Fruit fly (Drosophila melanogaster) whole organism, wandering third instar larva: ENCODE data around the gene CG42866.

Experiments used
- CG9705 ChIP-seq: fragments of 200-800 bp; sonication (Bioruptor generic); optimal IDR thresholded peaks from 2 replicates; lab custom pipeline; 2018; ENCODE audit warnings: missing biosample characterization, mild to moderate bottlenecking, missing genetic modification characterization
- CrebA ChIP-seq: fragments of 200-800 bp; sonication (Bioruptor generic); optimal IDR thresholded peaks from 2 replicates; lab custom pipeline; 2016; ENCODE audit warnings: missing biosample characterization, mild to moderate bottlenecking, missing genetic modification characterization, borderline replicate concordance
- Dif ChIP-seq: fragments of 200-275, 200-300 bp; sonication (Bioruptor generic); optimal IDR thresholded peaks from 2 replicates; lab custom pipeline; 2018; ENCODE audit warnings: missing biosample characterization, missing genetic modification characterization; ENCODE audit not compliant: partially characterized antibody
- HLH106 ChIP-seq: fragments of 200-800 bp; optimal IDR thresholded peaks from 3 replicates; lab custom pipeline; 2019; ENCODE audit warnings: missing biosample characterization, mild to moderate bottlenecking, missing genetic modification characterization, moderate library complexity
- Hnf4 ChIP-seq: fragments of 200-800 bp; sonication (Bioruptor generic); optimal IDR thresholded peaks from 2 replicates; lab custom pipeline; 2016; ENCODE audit warnings: missing biosample characterization, mild to moderate bottlenecking, missing genetic modification characterization
- Hr83 ChIP-seq: fragments of 200-300 bp; sonication (Bioruptor generic); optimal IDR thresholded peaks from 2 replicates; lab custom pipeline; 2016; ENCODE audit warnings: missing biosample characterization, mild to moderate bottlenecking, missing genetic modification characterization, moderate library complexity; ENCODE audit not compliant: poor library complexity, severe bottlenecking
- Jra ChIP-seq: sonication (Bioruptor generic); optimal IDR thresholded peaks from 2 replicates; lab custom pipeline; 2016; ENCODE audit warnings: missing biosample characterization, missing genetic modification characterization
- N ChIP-seq: fragments of >200 bp; optimal IDR thresholded peaks from 2 replicates; lab custom pipeline; 2018; ENCODE audit warnings: missing biosample characterization, missing external identifiers, missing genetic modification characterization
- Rel ChIP-seq, 2 experiments: fragments of 200-800 bp; sonication (Bioruptor generic) in 1 of 2; optimal IDR thresholded peaks; 2 replicates in 1 of 2; 3 replicates in 1 of 2; lab custom pipeline; 2016 to 2019; ENCODE audit warnings: mild to moderate bottlenecking in 2 of 2, missing biosample characterization in 2 of 2, missing genetic modification characterization in 2 of 2, moderate library complexity in 1 of 2
- Sp1 ChIP-seq: fragments of 200-800 bp; sonication (Bioruptor generic); optimal IDR thresholded peaks from 3 replicates; lab custom pipeline; 2019; ENCODE audit warnings: missing biosample characterization, mild to moderate bottlenecking, missing genetic modification characterization, moderate library complexity
- Vsx2 ChIP-seq: fragments of 200-300, 225-300 bp; sonication (Bioruptor generic); optimal IDR thresholded peaks from 2 replicates; lab custom pipeline; 2018; ENCODE audit warnings: missing biosample characterization, missing genetic modification characterization; ENCODE audit not compliant: partially characterized antibody
- br ChIP-seq: fragments of 200-800 bp; sonication (Bioruptor generic); optimal IDR thresholded peaks from 2 replicates; lab custom pipeline; 2016; ENCODE audit warnings: missing biosample characterization, missing genetic modification characterization
- brk ChIP-seq: fragments of 200-800 bp; sonication (Bioruptor generic); optimal IDR thresholded peaks from 2 replicates; lab custom pipeline; 2016; ENCODE audit warnings: missing biosample characterization, mild to moderate bottlenecking, missing genetic modification characterization
- dl ChIP-seq, 2 experiments: fragments of 175-275, 200-275 bp in 1 of 2; fragments of 200-275 bp in 1 of 2; sonication (Bioruptor generic); optimal IDR thresholded peaks; lab custom pipeline; 2018; ENCODE audit warnings: mild to moderate bottlenecking in 2 of 2, missing biosample characterization in 2 of 2, missing genetic modification characterization in 2 of 2, moderate library complexity in 2 of 2; ENCODE audit not compliant: partially characterized antibody in 2 of 2, insufficient read depth in 1 of 2
- dmrt93B ChIP-seq: fragments of 200-800 bp; sonication (Bioruptor generic); optimal IDR thresholded peaks from 2 replicates; lab custom pipeline; 2018; ENCODE audit warnings: missing biosample characterization, mild to moderate bottlenecking, missing genetic modification characterization
- ey ChIP-seq: fragments of 200-800 bp; sonication (Bioruptor generic); optimal IDR thresholded peaks from 2 replicates; lab custom pipeline; 2016; ENCODE audit warnings: missing biosample characterization, missing genetic modification characterization
- foxo ChIP-seq, 2 experiments: fragments of 200-800 bp; sonication (Bioruptor generic); optimal IDR thresholded peaks; 2 replicates in 1 of 2; 3 replicates in 1 of 2; lab custom pipeline; 2016 to 2017; ENCODE audit warnings: missing biosample characterization in 2 of 2, missing genetic modification characterization in 2 of 2
- fru ChIP-seq: fragments of 200-800 bp; sonication (Bioruptor generic); optimal IDR thresholded peaks from 3 replicates; lab custom pipeline; 2016; ENCODE audit warnings: missing biosample characterization, mild to moderate bottlenecking, missing genetic modification characterization
- jim ChIP-seq: fragments of 175-275, 200-325 bp; sonication (Bioruptor generic); optimal IDR thresholded peaks from 2 replicates; lab custom pipeline; 2016; ENCODE audit warnings: missing biosample characterization, mild to moderate bottlenecking, missing genetic modification characterization
- lola ChIP-seq: fragments of >200 bp; optimal IDR thresholded peaks from 2 replicates; lab custom pipeline; 2017; ENCODE audit warnings: missing biosample characterization, missing genetic modification characterization
- pan ChIP-seq: fragments of >200 bp; optimal IDR thresholded peaks from 2 replicates; lab custom pipeline; 2017
- psq ChIP-seq: fragments of 200-800 bp; sonication (Bioruptor generic); optimal IDR thresholded peaks from 3 replicates; lab custom pipeline; 2017; ENCODE audit warnings: missing biosample characterization, mild to moderate bottlenecking, missing genetic modification characterization, moderate library complexity
- rgr ChIP-seq: fragments of 200-800 bp; sonication (Bioruptor generic); optimal IDR thresholded peaks from 3 replicates; lab custom pipeline; 2016; ENCODE audit warnings: missing biosample characterization, mild to moderate bottlenecking, missing genetic modification characterization
- sage ChIP-seq: fragments of 200-800 bp; sonication (Bioruptor generic); optimal IDR thresholded peaks from 2 replicates; lab custom pipeline; 2016; ENCODE audit warnings: missing biosample characterization, mild to moderate bottlenecking, missing genetic modification characterization
- tai ChIP-seq: sonication (Bioruptor generic); optimal IDR thresholded peaks from 2 replicates; lab custom pipeline; 2016; ENCODE audit warnings: missing biosample characterization, missing genetic modification characterization
- woc ChIP-seq: sonication (Bioruptor generic); optimal IDR thresholded peaks from 2 replicates; lab custom pipeline; 2016; ENCODE audit warnings: missing biosample characterization, mild to moderate bottlenecking, missing genetic modification characterization

CG42866 gene

dm6 chr2L:19958520-19959161 is 2.8 kb downstream of the CG42866 start, which contains the start of gene COX4:
Gene COX4 (plus strand): TSS chr2L:19958713.
- peak; percentile 43 for TF ChIP-seq sage (GFP tag; lab: Kevin White, UChicago)
- TF ChIP-seq Vsx2 (GFP tag; lab: Kevin White, UChicago): peak; percentile 57
- TF ChIP-seq Hnf4 (GFP tag; lab: Kevin White, UChicago): no peak

- TF ChIP-seq sage (GFP tag; lab: Kevin White, UChicago) (no peak), dmrt93B (GFP tag; lab: Kevin White, UChicago) (no peak), Sp1 (GFP tag; lab: Kevin White, UChicago) (no peak), HLH106 (no peak), CrebA (no peak), tai (no peak), lola (GFP tag; lab: Kevin White, UChicago) (no peak)
Observed at dm6 chr2L:19952221-19952620, 9.3 kb downstream of the CG42866 start.

dm6 chr2L:19951543-19952163 is 9.8 kb downstream of the CG42866 start:
- TF ChIP-seq Rel (GFP tag; optimal IDR thresholded peaks at IDR 0.05; lab: Kevin White, UChicago): no peak
- TF ChIP-seq Rel (tag; optimal IDR thresholded peaks at IDR 0.05; lab: Kevin White, UChicago): no peak
- TF ChIP-seq fru (GFP tag; lab: Kevin White, UChicago): no peak
- no peak for TF ChIP-seq ey
- no peak for TF ChIP-seq Dif (GFP tag; lab: Kevin White, UChicago)
- TF ChIP-seq Jra: no peak
- TF ChIP-seq Hnf4 (GFP tag; lab: Kevin White, UChicago): no peak
- TF ChIP-seq Hr83 (GFP tag; lab: Kevin White, UChicago): no peak
- no peak for TF ChIP-seq rgr (GFP tag; lab: Kevin White, UChicago)
- TF ChIP-seq tai: no peak
- TF ChIP-seq psq (GFP tag; lab: Kevin White, UChicago): no peak
- TF ChIP-seq brk (GFP tag; lab: Kevin White, UChicago): no peak
- TF ChIP-seq N (GFP tag; lab: Kevin White, UChicago): no peak
- no peak for TF ChIP-seq dmrt93B (GFP tag; lab: Kevin White, UChicago)
- TF ChIP-seq HLH106: no peak

- TF ChIP-seq fru (GFP tag; lab: Kevin White, UChicago): peak; percentile 11
- no peak for TF ChIP-seq Vsx2 (GFP tag; lab: Kevin White, UChicago)
- peak; percentile 25 for TF ChIP-seq woc (GFP tag; lab: Kevin White, UChicago)
Observed at dm6 chr2L:19949600-19949999, 11.9 kb downstream of the CG42866 start.

dm6 chr2L:19947992-19948524 is 13.4 kb downstream of the CG42866 start:
- TF ChIP-seq pan (lab: Kevin White, UChicago) (no peak), brk (GFP tag; lab: Kevin White, UChicago) (no peak), foxo (GFP tag; optimal IDR thresholded peaks at IDR 0.05; lab: Kevin White, UChicago) (no peak), rgr (GFP tag; lab: Kevin White, UChicago) (no peak), woc (GFP tag; lab: Kevin White, UChicago) (no peak), Jra (no peak), Vsx2 (GFP tag; lab: Kevin White, UChicago) (no peak), CG9705 (GFP tag; lab: Kevin White, UChicago) (no peak), br (GFP tag; lab: Kevin White, UChicago) (no peak), Hnf4 (GFP tag; lab: Kevin White, UChicago) (no peak), Hr83 (GFP tag; lab: Kevin White, UChicago) (no peak), dl (GFP tag; optimal IDR thresholded peaks at IDR 0.05; lab: Kevin White, UChicago; ENCODE audit: insufficient read depth in 1 of 2, partially characterized antibody in 2 of 2) (no peak), ey (no peak), psq (GFP tag; lab: Kevin White, UChicago) (no peak), jim (GFP tag; lab: Kevin White, UChicago) (no peak), Dif (GFP tag; lab: Kevin White, UChicago) (no peak)
